Worm (Caenorhabditis elegans): ENCODE results near the gene latd-1.

- TF ChIP-seq ztf-11 (tag; optimal IDR thresholded peaks at IDR 0.05) (no peak), snpc-4 (tag; optimal IDR thresholded peaks at IDR 0.05) (no peak), blmp-1 (tag; optimal IDR thresholded peaks at IDR 0.05) (no peak), lin-13 (tag; optimal IDR thresholded peaks at IDR 0.05) (no peak), M03D4.4 (tag; optimal IDR thresholded peaks at IDR 0.05) (no peak), nhr-76 (tag; optimal IDR thresholded peaks at IDR 0.05) (no peak), ces-1 (GFP tag; optimal IDR thresholded peaks at IDR 0.05) (no peak), pha-4 (tag; optimal IDR thresholded peaks at IDR 0.05) (no peak), elt-3 (tag; optimal IDR thresholded peaks at IDR 0.05) (no peak), cnd-1 (tag; optimal IDR thresholded peaks at IDR 0.05) (no peak), lsy-2 (tag; optimal IDR thresholded peaks at IDR 0.05) (no peak), nhr-237 (tag; optimal IDR thresholded peaks at IDR 0.05) (no peak), mls-2 (tag; optimal IDR thresholded peaks at IDR 0.05) (no peak), unc-39 (tag; optimal IDR thresholded peaks at IDR 0.05) (no peak)
Observed at ce11 chrX:7942675-7943074, 45.1 kb upstream of the latd-1 start.
